Fruit fly (Drosophila melanogaster): ENCODE data around the gene zen.

- TF ChIP-seq kay (GFP tag; ENCODE audit: borderline replicate concordance) = no peak
- no peak for TF ChIP-seq Hr96 (GFP tag; optimal IDR thresholded peaks at IDR 0.05)
- no peak for TF ChIP-seq CG1620 (GFP tag; optimal IDR thresholded peaks at IDR 0.05)
These were observed 8.2 kb upstream of the zen start, which contains the start of gene Ama for dm6 chr3R:6762188-6762643.
